Fruit fly (Drosophila melanogaster) whole organism, embryonic: ENCODE data around the gene CG14367.

ENCODE experiments used
- CG10267 ChIP-seq: fragments of 200-800 bp; sonication (Bioruptor generic); optimal IDR thresholded peaks from 2 replicates; lab custom pipeline; 2018; ENCODE audit warnings: missing biosample characterization, mild to moderate bottlenecking, missing genetic modification characterization, moderate library complexity
- CG1647 ChIP-seq: fragments of 200-800 bp; sonication (Bioruptor generic); optimal IDR thresholded peaks from 3 replicates; lab custom pipeline; 2016; ENCODE audit warnings: missing biosample characterization, missing genetic modification characterization
- CG4282 ChIP-seq: fragments of 200-800 bp; sonication (Bioruptor generic); optimal IDR thresholded peaks from 2 replicates; lab custom pipeline; 2016; ENCODE audit warnings: missing biosample characterization, missing genetic modification characterization
- CG8281 ChIP-seq: fragments of 200-800 bp; sonication (Bioruptor generic); optimal IDR thresholded peaks from 2 replicates; lab custom pipeline; 2018; ENCODE audit warnings: missing biosample characterization, mild to moderate bottlenecking, missing genetic modification characterization, moderate library complexity
- Hey ChIP-seq: fragments of 200-800 bp; sonication (Bioruptor generic); optimal IDR thresholded peaks from 3 replicates; lab custom pipeline; 2018; ENCODE audit warnings: missing biosample characterization, mild to moderate bottlenecking, missing genetic modification characterization
- MTF-1 ChIP-seq: fragments of 200-800 bp; sonication (Bioruptor generic); optimal IDR thresholded peaks from 2 replicates; lab custom pipeline; 2018; ENCODE audit warnings: missing biosample characterization, mild to moderate bottlenecking, missing genetic modification characterization, borderline replicate concordance
- Oli ChIP-seq: fragments of 200-800 bp; sonication (Bioruptor generic); optimal IDR thresholded peaks from 2 replicates; lab custom pipeline; 2018; ENCODE audit warnings: missing biosample characterization, mild to moderate bottlenecking, missing genetic modification characterization, moderate library complexity
- Sry-δ ChIP-seq: fragments of 200-800 bp; sonication (Bioruptor generic); optimal IDR thresholded peaks from 2 replicates; lab custom pipeline; 2016; ENCODE audit warnings: missing biosample characterization, missing genetic modification characterization
- ase ChIP-seq: fragments of 200-800 bp; sonication (Bioruptor generic); IDR thresholded peaks from 3 replicates; pipeline ENCODE4 v1.3.6; 2022; ENCODE audit warnings: missing biosample characterization, missing genetic modification characterization
- mirr ChIP-seq: fragments of 200-800 bp; sonication (Bioruptor generic); optimal IDR thresholded peaks from 3 replicates; lab custom pipeline; 2018; ENCODE audit warnings: missing biosample characterization, mild to moderate bottlenecking, missing genetic modification characterization
- mld ChIP-seq: fragments of 200-800 bp; sonication (Bioruptor generic); IDR thresholded peaks from 3 replicates; pipeline ENCODE4 v1.3.6; 2022; ENCODE audit warnings: missing biosample characterization, missing genetic modification characterization; ENCODE audit not compliant: partially characterized antibody
- pan ChIP-seq, 4 experiments: fragments of >200 bp in 3 of 4; fragments of 200-800 bp in 1 of 4; sonication (Bioruptor generic) in 1 of 4; optimal IDR thresholded peaks in 3 of 4; IDR thresholded peaks in 1 of 4; 2 replicates each; pipeline versions ENCODE4 v1.3.6 to Lab custom; 2017 to 2022; ENCODE audit warnings: missing biosample characterization in 2 of 4, missing genetic modification characterization in 2 of 4, mixed read lengths in 1 of 4
- sd ChIP-seq: fragments of 200-800 bp; sonication (Bioruptor generic); optimal IDR thresholded peaks from 3 replicates; lab custom pipeline; 2018; ENCODE audit warnings: missing biosample characterization, mild to moderate bottlenecking, missing genetic modification characterization, moderate library complexity
- stwl ChIP-seq: fragments of 200-800 bp; sonication (Bioruptor generic); optimal IDR thresholded peaks from 3 replicates; lab custom pipeline; 2018; ENCODE audit warnings: missing biosample characterization, mild to moderate bottlenecking, missing genetic modification characterization, moderate library complexity

- TF ChIP-seq mirr (GFP tag; lab: Kevin White, UChicago) (no peak), MTF-1 (GFP tag; lab: Kevin White, UChicago) (no peak), Oli (tag; lab: Kevin White, UChicago) (no peak), stwl (tag; lab: Kevin White, UChicago) (no peak), mld (GFP tag; lab: Robert Waterston, UW) (no peak), CG8281 (no peak), CG1647 (GFP tag; lab: Kevin White, UChicago) (no peak), Hey (tag; lab: Kevin White, UChicago) (no peak), pan (optimal IDR thresholded peaks at IDR 0.05; lab: Kevin White, UChicago) (no peak), pan (GFP tag; optimal IDR thresholded peaks at IDR 0.05 in 1 of 2, IDR thresholded peaks at IDR 0.05 in 1 of 2) (no peak), Sry-δ (GFP tag; lab: Kevin White, UChicago) (no peak), ase (no peak), sd (tag; lab: Kevin White, UChicago) (no peak), CG10267 (tag; lab: Kevin White, UChicago) (no peak), CG4282 (GFP tag; lab: Kevin White, UChicago) (no peak)
These were observed 24.2 kb downstream of the CG14367 start, which contains the start of gene Ubc87F for dm6 chr3R:13718076-13718475.
